Worm (Caenorhabditis elegans): Measurements from ENCODE around the gene F44A6.5.

ce11 chrX:10216344-10216743 lies 2.4 kb downstream of the F44A6.5 start:
- TF ChIP-seq lin-11 (tag; optimal IDR thresholded peaks at IDR 0.05) (no peak), pax-1 (tag; optimal IDR thresholded peaks at IDR 0.05) (no peak), nhr-11 (tag; optimal IDR thresholded peaks at IDR 0.05) (no peak), gmeb-2 (tag; optimal IDR thresholded peaks at IDR 0.05) (no peak), pha-4 (tag; optimal IDR thresholded peaks at IDR 0.05) (no peak), fkh-10 (GFP tag; optimal IDR thresholded peaks at IDR 0.05) (no peak), sox-4 (tag; optimal IDR thresholded peaks at IDR 0.05) (no peak)

Measured in whole organism, late embryonic.